Fruit fly (Drosophila melanogaster) whole organism, prepupa: ENCODE measurements around the gene Pgm1.

Experiments
- Blimp-1 ChIP-seq: fragments of 200-800 bp; sonication (Bioruptor generic); optimal IDR thresholded peaks from 3 replicates; lab custom pipeline; 2017; ENCODE audit warnings: missing biosample characterization, missing genetic modification characterization, mild to moderate bottlenecking, moderate library complexity, missing genetic modification reagents
- CG10631 ChIP-seq: fragments of 200-800 bp; sonication (Bioruptor generic); optimal IDR thresholded peaks from 2 replicates; lab custom pipeline; 2016; ENCODE audit warnings: missing biosample characterization, missing genetic modification characterization
- CG10669 ChIP-seq: fragments of 200-800 bp; sonication (Bioruptor generic); optimal IDR thresholded peaks from 3 replicates; lab custom pipeline; 2018; ENCODE audit warnings: missing biosample characterization, mild to moderate bottlenecking, missing genetic modification characterization, moderate library complexity
- CG11294 ChIP-seq: fragments of 200-800 bp; sonication (Bioruptor generic); IDR thresholded peaks from 2 replicates; pipeline ENCODE4 v1.3.6; 2022; ENCODE audit warnings: missing biosample characterization, missing genetic modification characterization
- CG11762 ChIP-seq: fragments of 200-800 bp; sonication (Bioruptor generic); optimal IDR thresholded peaks from 3 replicates; lab custom pipeline; 2016; ENCODE audit warnings: missing biosample characterization, missing genetic modification characterization; ENCODE audit not compliant: insufficient read depth
- CG11902 ChIP-seq: fragments of 200-800 bp; sonication (Bioruptor generic); optimal IDR thresholded peaks from 3 replicates; lab custom pipeline; 2016; ENCODE audit warnings: missing biosample characterization, missing genetic modification characterization
- CG15336 ChIP-seq: fragments of 200-800 bp; sonication (Bioruptor generic); IDR thresholded peaks from 2 replicates; pipeline ENCODE4 v1.3.6; 2022; ENCODE audit warnings: missing biosample characterization, missing genetic modification characterization
- CG1621 ChIP-seq: fragments of 200-800 bp; sonication (Bioruptor generic); optimal IDR thresholded peaks from 3 replicates; lab custom pipeline; 2018; ENCODE audit warnings: missing biosample characterization, mild to moderate bottlenecking, missing genetic modification characterization
- CG31627 ChIP-seq: fragments of 200-800 bp; sonication (Bioruptor generic); optimal IDR thresholded peaks from 3 replicates; lab custom pipeline; 2016; ENCODE audit warnings: missing biosample characterization, missing genetic modification characterization
- CG32006 ChIP-seq: fragments of 200-800 bp; sonication (Bioruptor generic); optimal IDR thresholded peaks from 3 replicates; lab custom pipeline; 2017; ENCODE audit warnings: missing biosample characterization, mild to moderate bottlenecking, missing genetic modification characterization
- CG34406 ChIP-seq: fragments of 200-800 bp; sonication (Bioruptor generic); optimal IDR thresholded peaks from 3 replicates; lab custom pipeline; 2016; ENCODE audit warnings: missing biosample characterization, missing genetic modification characterization
- CG3919 ChIP-seq: fragments of 200-800 bp; sonication (Bioruptor generic); optimal IDR thresholded peaks from 3 replicates; lab custom pipeline; 2016; ENCODE audit warnings: missing biosample characterization, missing genetic modification characterization
- CG4318 ChIP-seq: fragments of 200-800 bp; sonication (Bioruptor generic); optimal IDR thresholded peaks from 3 replicates; lab custom pipeline; 2017; ENCODE audit warnings: missing biosample characterization, mild to moderate bottlenecking, missing genetic modification characterization
- CG6276 ChIP-seq: fragments of 200-800 bp; sonication (Bioruptor generic); optimal IDR thresholded peaks from 2 replicates; lab custom pipeline; 2017; ENCODE audit warnings: missing biosample characterization, mild to moderate bottlenecking, missing genetic modification characterization
- CG6808 ChIP-seq: fragments of 200-800 bp; sonication (Bioruptor generic); optimal IDR thresholded peaks from 3 replicates; lab custom pipeline; 2017; ENCODE audit warnings: missing biosample characterization, missing genetic modification characterization, mild to moderate bottlenecking, moderate library complexity, missing genetic modification reagents
- CG7368 ChIP-seq: fragments of 200-800 bp; sonication (Bioruptor generic); optimal IDR thresholded peaks from 3 replicates; lab custom pipeline; 2016; ENCODE audit warnings: missing biosample characterization, missing genetic modification characterization
- CG8119 ChIP-seq: fragments of 200-800 bp; sonication (Bioruptor generic); IDR thresholded peaks from 3 replicates; pipeline ENCODE4 v1.3.6; 2022; ENCODE audit warnings: missing biosample characterization, missing genetic modification characterization
- CG8319 ChIP-seq: fragments of 200-800 bp; sonication (Bioruptor generic); optimal IDR thresholded peaks from 3 replicates; lab custom pipeline; 2016; ENCODE audit warnings: missing biosample characterization, missing genetic modification characterization
- Eip75B ChIP-seq: fragments of 200-800 bp; sonication (Bioruptor generic); optimal IDR thresholded peaks from 3 replicates; lab custom pipeline; 2016; ENCODE audit warnings: missing biosample characterization, missing genetic modification characterization
- Eip78C ChIP-seq: fragments of 200-800 bp; sonication (Bioruptor generic); peaks from one replicate; lab custom pipeline; 2016; ENCODE audit warnings: missing biosample characterization, missing genetic modification characterization
- Ets21C ChIP-seq: fragments of 200-800 bp; sonication (Bioruptor generic); optimal IDR thresholded peaks from 3 replicates; lab custom pipeline; 2016; ENCODE audit warnings: missing biosample characterization, missing genetic modification characterization
- Ets96B ChIP-seq: fragments of 200-800 bp; optimal IDR thresholded peaks from 2 replicates; lab custom pipeline; 2019; ENCODE audit warnings: missing biosample characterization, mild to moderate bottlenecking, missing genetic modification characterization, moderate library complexity
- Gug ChIP-seq: fragments of 200-800 bp; sonication (Bioruptor generic); IDR thresholded peaks from 2 replicates; pipeline ENCODE4 v1.3.6; 2022; ENCODE audit warnings: missing biosample characterization, missing genetic modification characterization
- Hr38 ChIP-seq: sonication (Bioruptor generic); optimal IDR thresholded peaks from 2 replicates; lab custom pipeline; 2016; ENCODE audit warnings: missing biosample characterization, missing genetic modification characterization
- Hr39 ChIP-seq: fragments of 200-800 bp; sonication (Bioruptor generic); optimal IDR thresholded peaks from 2 replicates; lab custom pipeline; 2016; ENCODE audit warnings: missing biosample characterization, missing genetic modification characterization
- Hr4 ChIP-seq: fragments of 200-800 bp; sonication (Bioruptor generic); optimal IDR thresholded peaks from 3 replicates; lab custom pipeline; 2016; ENCODE audit warnings: missing biosample characterization, missing genetic modification characterization
- Lpt ChIP-seq: fragments of 200-800 bp; sonication (Bioruptor generic); optimal IDR thresholded peaks from 3 replicates; lab custom pipeline; 2016; ENCODE audit warnings: missing biosample characterization, missing genetic modification characterization
- Met ChIP-seq: fragments of 200-800 bp; sonication (Bioruptor generic); optimal IDR thresholded peaks from 3 replicates; lab custom pipeline; 2016; ENCODE audit warnings: missing biosample characterization, missing genetic modification characterization
- OdsH ChIP-seq: fragments of 200-800 bp; sonication (Bioruptor generic); optimal IDR thresholded peaks from 3 replicates; lab custom pipeline; 2016; ENCODE audit warnings: missing biosample characterization, missing genetic modification characterization
- Smox ChIP-seq: fragments of 200-800 bp; sonication (Bioruptor generic); optimal IDR thresholded peaks from 3 replicates; lab custom pipeline; 2016; ENCODE audit warnings: missing biosample characterization, missing genetic modification characterization
- Sox15 ChIP-seq: fragments of 200-800 bp; sonication (Bioruptor generic); optimal IDR thresholded peaks from 3 replicates; lab custom pipeline; 2016; ENCODE audit warnings: missing biosample characterization, missing genetic modification characterization
- acj6 ChIP-seq: fragments of 200-800 bp; sonication (Bioruptor generic); optimal IDR thresholded peaks from 3 replicates; lab custom pipeline; 2016; ENCODE audit warnings: missing biosample characterization, missing genetic modification characterization
- cyc ChIP-seq: fragments of 200-800 bp; sonication (Bioruptor generic); optimal IDR thresholded peaks from 3 replicates; lab custom pipeline; 2016; ENCODE audit warnings: missing biosample characterization, missing genetic modification characterization
- dac ChIP-seq: fragments of 200-800 bp; sonication (Bioruptor generic); optimal IDR thresholded peaks from 2 replicates; lab custom pipeline; 2017; ENCODE audit warnings: missing biosample characterization, mild to moderate bottlenecking, missing genetic modification characterization
- dsx ChIP-seq: fragments of 200-800 bp; optimal IDR thresholded peaks from 3 replicates; lab custom pipeline; 2019; ENCODE audit warnings: missing biosample characterization, mild to moderate bottlenecking, missing genetic modification characterization, moderate library complexity; ENCODE audit not compliant: poor library complexity, severe bottlenecking
- eg ChIP-seq: fragments of 200-800 bp; sonication (Bioruptor generic); IDR thresholded peaks from 3 replicates; pipeline ENCODE4 v1.3.6; 2022; ENCODE audit warnings: missing biosample characterization, missing genetic modification characterization
- esn ChIP-seq: fragments of 200-800 bp; sonication (Bioruptor generic); optimal IDR thresholded peaks from 2 replicates; lab custom pipeline; 2016; ENCODE audit warnings: missing biosample characterization, mild to moderate bottlenecking, missing genetic modification characterization, moderate library complexity
- fd59A ChIP-seq: fragments of 200-800 bp; sonication (Bioruptor generic); optimal IDR thresholded peaks from 2 replicates; lab custom pipeline; 2017; ENCODE audit warnings: missing biosample characterization, mild to moderate bottlenecking, missing genetic modification characterization, missing genetic modification reagents
- fd85E ChIP-seq: fragments of 200-800 bp; sonication (Bioruptor generic); optimal IDR thresholded peaks from 3 replicates; lab custom pipeline; 2016; ENCODE audit warnings: missing biosample characterization, missing genetic modification characterization
- fkh ChIP-seq: fragments of 200-800 bp; sonication (Bioruptor generic); optimal IDR thresholded peaks from 3 replicates; lab custom pipeline; 2017; ENCODE audit warnings: missing biosample characterization, mild to moderate bottlenecking, missing genetic modification characterization, moderate library complexity
- lz ChIP-seq: fragments of 200-800 bp; sonication (Bioruptor generic); optimal IDR thresholded peaks from 3 replicates; lab custom pipeline; 2016; ENCODE audit warnings: missing biosample characterization, missing genetic modification characterization
- pdm3 ChIP-seq: fragments of 200-800 bp; sonication (Bioruptor generic); optimal IDR thresholded peaks from 3 replicates; lab custom pipeline; 2016; ENCODE audit warnings: missing biosample characterization, missing genetic modification characterization
- spab ChIP-seq: fragments of 200-800 bp; sonication (Bioruptor generic); optimal IDR thresholded peaks from 2 replicates; lab custom pipeline; 2017; ENCODE audit warnings: missing biosample characterization, mild to moderate bottlenecking, missing genetic modification characterization, missing genetic modification reagents
- ss ChIP-seq, 2 experiments: fragments of 200-800 bp; sonication (Bioruptor generic); optimal IDR thresholded peaks; 2 replicates in 1 of 2; 3 replicates in 1 of 2; lab custom pipeline; 2017 to 2018; ENCODE audit warnings: mild to moderate bottlenecking in 2 of 2, missing biosample characterization in 2 of 2, missing genetic modification characterization in 2 of 2, moderate library complexity in 1 of 2
- svp ChIP-seq: fragments of 200-800 bp; sonication (Bioruptor generic); peaks from one replicate; lab custom pipeline; 2016; ENCODE audit warnings: missing biosample characterization, missing genetic modification characterization
- topi ChIP-seq: fragments of 200-800 bp; sonication (Bioruptor generic); optimal IDR thresholded peaks from 3 replicates; lab custom pipeline; 2016; ENCODE audit warnings: missing biosample characterization, missing genetic modification characterization
- vri ChIP-seq: fragments of 200-800 bp; sonication (Bioruptor generic); optimal IDR thresholded peaks from 3 replicates; lab custom pipeline; 2016; ENCODE audit warnings: missing biosample characterization, mild to moderate bottlenecking, missing genetic modification characterization

The Pgm1 gene

DNA sequence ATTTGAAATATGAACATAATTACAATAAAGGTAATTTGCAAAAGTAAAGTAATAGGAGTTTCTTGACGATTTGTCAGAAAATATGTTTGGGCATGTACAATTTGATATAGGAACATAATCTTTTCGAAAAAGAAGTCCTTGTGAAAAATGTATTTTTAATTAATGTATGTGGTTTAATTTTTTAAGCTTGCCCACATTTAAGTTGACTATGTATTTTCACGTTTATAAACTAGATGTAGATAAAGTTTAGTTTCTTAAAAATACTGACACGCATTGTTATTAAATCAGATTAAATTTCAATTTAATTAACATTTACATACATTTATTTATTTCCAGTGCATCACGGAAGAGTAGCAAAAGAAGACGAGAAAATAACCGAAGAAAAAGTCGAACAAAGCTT is 48.2 kb upstream of the Pgm1 start (continued):
- TF ChIP-seq CG11294 = no peak
- peak; percentile 73 for TF ChIP-seq CG10631 (GFP tag; lab: Kevin White, UChicago)
- peak; percentile 66 for TF ChIP-seq pdm3 (GFP tag; lab: Kevin White, UChicago)
- peak; percentile 76 for TF ChIP-seq spab
- peak; percentile 82 for TF ChIP-seq Ets96B (tag; lab: Kevin White, UChicago)
- TF ChIP-seq dsx (GFP tag; lab: Kevin White, UChicago) = peak; percentile 79
- peak; percentile 3 for TF ChIP-seq CG7368
- TF ChIP-seq CG8119 (GFP tag; lab: Robert Waterston, UW) = no peak
- TF ChIP-seq dac (GFP tag; lab: Kevin White, UChicago) = no peak
- TF ChIP-seq, all 60 proteins: peak for 43

DNA sequence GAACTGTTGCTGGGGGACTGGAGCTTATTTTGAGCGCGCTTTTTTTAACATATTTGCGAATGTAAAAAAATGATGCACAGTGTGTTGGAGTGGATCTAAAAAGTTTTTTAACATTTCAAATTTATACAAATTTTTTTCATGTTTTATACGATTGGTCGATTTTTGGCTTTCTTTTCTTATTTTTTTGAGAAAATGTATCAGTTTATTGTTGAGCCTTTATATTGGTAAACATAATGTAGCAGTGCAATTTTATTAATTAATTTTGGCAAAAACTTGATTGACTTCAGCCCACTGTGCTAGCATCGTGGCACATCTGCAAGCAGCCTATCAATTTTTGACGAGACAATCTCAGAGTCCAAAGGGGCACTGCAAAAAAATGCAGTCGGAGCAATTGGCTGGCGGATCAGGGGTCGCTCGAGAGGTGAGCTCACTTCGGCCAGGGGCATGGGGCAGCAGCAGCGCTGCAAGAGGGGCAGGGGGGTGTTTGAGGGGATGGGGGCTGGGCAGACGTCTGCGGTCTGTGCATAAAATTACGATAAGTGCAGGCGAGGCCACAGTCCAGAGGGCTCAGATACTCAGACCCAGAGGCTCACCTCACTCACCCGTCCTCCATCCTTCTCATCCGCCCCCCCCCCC is 47.4 kb upstream of the Pgm1 start:
- peak; percentile 90 for TF ChIP-seq esn
- TF ChIP-seq CG34406 = peak; percentile 85
- peak; percentile 60 for TF ChIP-seq CG1621 (tag; lab: Kevin White, UChicago)
- peak; percentile 80 for TF ChIP-seq acj6
- no peak for TF ChIP-seq dac (GFP tag; lab: Kevin White, UChicago)
- peak; percentile 81 for TF ChIP-seq CG31627
- peak; percentile 76 for TF ChIP-seq lz
- peak; percentile 79 for TF ChIP-seq pdm3 (GFP tag; lab: Kevin White, UChicago)
- TF ChIP-seq Ets96B (tag; lab: Kevin White, UChicago) = peak; percentile 89
- peak; percentile 49 for TF ChIP-seq CG32006 (GFP tag; lab: Kevin White, UChicago)
- peak; percentile 87 for TF ChIP-seq Eip75B (GFP tag; lab: Kevin White, UChicago)
- TF ChIP-seq Hr39 (GFP tag; lab: Kevin White, UChicago) = peak; percentile 73
- TF ChIP-seq Lpt (GFP tag; lab: Kevin White, UChicago) = peak; percentile 57
- peak; percentile 12 for TF ChIP-seq CG4318 (GFP tag; lab: Kevin White, UChicago)
- TF ChIP-seq Eip78C = peak; percentile 98
- peak; percentile 63 for TF ChIP-seq Sox15 (GFP tag; lab: Kevin White, UChicago)
- peak; percentile 56 for TF ChIP-seq CG8319 (GFP tag; lab: Kevin White, UChicago)
- TF ChIP-seq CG6808 = peak; percentile 82
- TF ChIP-seq CG10669 (GFP tag; lab: Kevin White, UChicago) = peak; percentile 84
- TF ChIP-seq CG3919 (GFP tag; lab: Kevin White, UChicago) = peak; percentile 84
- peak; percentile 80 for TF ChIP-seq cyc (GFP tag; lab: Kevin White, UChicago)
- TF ChIP-seq ss (GFP tag; optimal IDR thresholded peaks at IDR 0.05; lab: Kevin White, UChicago) = peak; percentile 76 to 84
- peak; percentile 74 for TF ChIP-seq CG7368
- peak; percentile 69 for TF ChIP-seq spab
- TF ChIP-seq Ets21C = peak; percentile 73
- peak; percentile 68 for TF ChIP-seq vri (GFP tag; lab: Kevin White, UChicago)
- TF ChIP-seq CG10631 (GFP tag; lab: Kevin White, UChicago) = peak; percentile 70
- TF ChIP-seq dsx (GFP tag; lab: Kevin White, UChicago) = peak; percentile 77
- peak; percentile 90 for TF ChIP-seq Met (GFP tag; lab: Kevin White, UChicago)
- peak; percentile 6 for TF ChIP-seq CG6276 (GFP tag; lab: Kevin White, UChicago)
- TF ChIP-seq Smox (GFP tag; lab: Kevin White, UChicago) = peak; percentile 85
- TF ChIP-seq fd59A (GFP tag; lab: Kevin White, UChicago) = peak; percentile 74
- peak; percentile 52 for TF ChIP-seq fd85E (GFP tag; lab: Kevin White, UChicago)
- peak; percentile 99 for TF ChIP-seq svp (GFP tag; lab: Kevin White, UChicago)
- peak; percentile 58 for TF ChIP-seq CG15336 (GFP tag; lab: Robert Waterston, UW)
- TF ChIP-seq OdsH (GFP tag; lab: Kevin White, UChicago) = peak; percentile 80
- peak; percentile 41 for TF ChIP-seq Gug (GFP tag; lab: Robert Waterston, UW)
- no peak for TF ChIP-seq fkh (GFP tag; lab: Kevin White, UChicago)
- TF ChIP-seq eg (GFP tag; lab: Robert Waterston, UW) = 0 out of 3 replicates have a peak, but pooled peaks have one; percentile 17
- TF ChIP-seq Hr38 (GFP tag; lab: Kevin White, UChicago) = no peak
- TF ChIP-seq Hr4 (GFP tag; lab: Kevin White, UChicago) = peak; percentile 60
- TF ChIP-seq Blimp-1 (GFP tag; lab: Kevin White, UChicago) = peak; percentile 54
- TF ChIP-seq CG11902 (GFP tag; lab: Kevin White, UChicago) = peak; percentile 75
- TF ChIP-seq CG11762 (GFP tag; lab: Kevin White, UChicago) = peak; percentile 67
- peak; percentile 91 for TF ChIP-seq topi (GFP tag; lab: Kevin White, UChicago)
